Fruit fly (Drosophila melanogaster) whole organism, embryonic: ENCODE measurements around the gene CG3349.

Experiments used
- CG10654 ChIP-seq: fragments of 200-800 bp; sonication (Bioruptor generic); optimal IDR thresholded peaks from 2 replicates; lab custom pipeline; 2016; ENCODE audit warnings: missing biosample characterization, missing genetic modification characterization
- CG10979 ChIP-seq: fragments of 200-800 bp; sonication (Bioruptor generic); optimal IDR thresholded peaks from 2 replicates; lab custom pipeline; 2018; ENCODE audit warnings: missing biosample characterization, mild to moderate bottlenecking, missing genetic modification characterization, moderate library complexity
- CG11456 ChIP-seq: fragments of 200-800 bp; sonication (Bioruptor generic); IDR thresholded peaks from 3 replicates; pipeline ENCODE4 v1.3.6; 2022; ENCODE audit warnings: missing biosample characterization, missing genetic modification characterization
- CG13894 ChIP-seq: fragments of 200-800 bp; sonication (Bioruptor generic); optimal IDR thresholded peaks from 3 replicates; lab custom pipeline; 2018; ENCODE audit warnings: missing biosample characterization, mild to moderate bottlenecking, missing genetic modification characterization, moderate library complexity
- CG14860 ChIP-seq: fragments of 200-800 bp; sonication (Bioruptor generic); IDR thresholded peaks from 3 replicates; pipeline ENCODE4 v1.3.6; 2022; ENCODE audit warnings: missing biosample characterization, missing genetic modification characterization; ENCODE audit not compliant: partially characterized antibody
- CG15479 ChIP-seq: fragments of 200-800 bp; sonication (Bioruptor generic); optimal IDR thresholded peaks from 3 replicates; lab custom pipeline; 2019; ENCODE audit warnings: missing biosample characterization, mild to moderate bottlenecking, missing genetic modification characterization, moderate library complexity
- CG17361 ChIP-seq: fragments of 200-800 bp; sonication (Bioruptor generic); IDR thresholded peaks from 3 replicates; pipeline ENCODE4 v1.3.6; 2022; ENCODE audit warnings: missing biosample characterization, missing genetic modification characterization
- CG1832 ChIP-seq: fragments of 200-800 bp; sonication (Bioruptor generic); optimal IDR thresholded peaks from 2 replicates; lab custom pipeline; 2017; ENCODE audit warnings: missing biosample characterization, mild to moderate bottlenecking, missing genetic modification characterization, inconsistent platforms
- CG2712 ChIP-seq: fragments of 200-800 bp; optimal IDR thresholded peaks from 3 replicates; lab custom pipeline; 2019; ENCODE audit warnings: missing biosample characterization, mild to moderate bottlenecking, missing genetic modification characterization, moderate library complexity
- CG32767 ChIP-seq: fragments of 200-800 bp; sonication (Bioruptor generic); IDR thresholded peaks from 2 replicates; pipeline ENCODE4 v1.3.6; 2022; ENCODE audit warnings: missing biosample characterization, missing genetic modification characterization
- CG33557 ChIP-seq: fragments of 200-800 bp; sonication (Bioruptor generic); optimal IDR thresholded peaks from 2 replicates; lab custom pipeline; 2019; ENCODE audit warnings: missing biosample characterization, mild to moderate bottlenecking, missing genetic modification characterization, moderate library complexity
- CG6854 ChIP-seq: fragments of 200-800 bp; sonication (Bioruptor generic); optimal IDR thresholded peaks from 3 replicates; lab custom pipeline; 2017; ENCODE audit warnings: missing biosample characterization, mild to moderate bottlenecking, missing genetic modification characterization
- D ChIP-seq, 2 experiments: fragments of 200-800 bp in 1 of 2; fragments of >200 bp in 1 of 2; sonication (Bioruptor generic) in 1 of 2; optimal IDR thresholded peaks; 2 replicates in 1 of 2; 3 replicates in 1 of 2; lab custom pipeline; 2017; ENCODE audit warnings: mild to moderate bottlenecking in 1 of 2, missing biosample characterization in 1 of 2, missing genetic modification characterization in 1 of 2, missing genetic modification reagents in 1 of 2
- Drgx ChIP-seq: fragments of 200-800 bp; sonication (Bioruptor generic); IDR thresholded peaks from 2 replicates; pipeline ENCODE4 v1.3.6; 2022; ENCODE audit warnings: missing biosample characterization, missing genetic modification characterization
- ERR ChIP-seq: fragments of 200-800 bp; sonication (Bioruptor generic); optimal IDR thresholded peaks from 2 replicates; lab custom pipeline; 2016; ENCODE audit warnings: missing biosample characterization, missing genetic modification characterization
- Ets97D ChIP-seq: fragments of 200-800 bp; sonication (Bioruptor generic); optimal IDR thresholded peaks from 3 replicates; lab custom pipeline; 2016; ENCODE audit warnings: missing biosample characterization, missing genetic modification characterization
- Fer2 ChIP-seq: fragments of 200-800 bp; sonication (Bioruptor generic); optimal IDR thresholded peaks from 2 replicates; lab custom pipeline; 2018; ENCODE audit warnings: missing biosample characterization, mild to moderate bottlenecking, missing genetic modification characterization, moderate library complexity
- HLH4C ChIP-seq: fragments of 200-800 bp; sonication (Bioruptor generic); IDR thresholded peaks from 3 replicates; pipeline ENCODE4 v1.3.6; 2022; ENCODE audit warnings: missing biosample characterization, missing genetic modification characterization; ENCODE audit not compliant: partially characterized antibody
- Kr ChIP-seq: fragments of 200-800 bp; sonication (Bioruptor generic); optimal IDR thresholded peaks from 2 replicates; lab custom pipeline; 2017; ENCODE audit warnings: missing biosample characterization, mild to moderate bottlenecking, missing genetic modification characterization
- MBD-R2 ChIP-seq: fragments of 200-800 bp; sonication (Bioruptor generic); IDR thresholded peaks from 2 replicates; pipeline ENCODE4 v1.3.6; 2022; ENCODE audit warnings: missing biosample characterization, missing genetic modification characterization
- Mes4 ChIP-seq: fragments of 200-800 bp; sonication (Bioruptor generic); optimal IDR thresholded peaks from 2 replicates; lab custom pipeline; 2016; ENCODE audit warnings: missing biosample characterization, missing genetic modification characterization
- Oli ChIP-seq: fragments of 200-800 bp; sonication (Bioruptor generic); optimal IDR thresholded peaks from 2 replicates; lab custom pipeline; 2018; ENCODE audit warnings: missing biosample characterization, mild to moderate bottlenecking, missing genetic modification characterization, moderate library complexity
- Sry-δ ChIP-seq: fragments of 200-800 bp; sonication (Bioruptor generic); optimal IDR thresholded peaks from 2 replicates; lab custom pipeline; 2016; ENCODE audit warnings: missing biosample characterization, missing genetic modification characterization
- cato ChIP-seq: fragments of 200-800 bp; sonication (Bioruptor generic); optimal IDR thresholded peaks from 2 replicates; lab custom pipeline; 2016; ENCODE audit warnings: missing biosample characterization, missing genetic modification characterization, borderline replicate concordance
- ci ChIP-seq: fragments of 200-800 bp; sonication (Bioruptor generic); IDR thresholded peaks from 3 replicates; pipeline ENCODE4 v1.3.6; 2022; ENCODE audit warnings: missing biosample characterization, missing genetic modification characterization
- crc ChIP-seq: fragments of 200-800 bp; sonication (Bioruptor generic); optimal IDR thresholded peaks from 2 replicates; lab custom pipeline; 2016; ENCODE audit warnings: missing biosample characterization, missing genetic modification characterization
- crp ChIP-seq, 2 experiments: fragments of 200-800 bp; sonication (Bioruptor generic); optimal IDR thresholded peaks; 2 replicates in 1 of 2; 3 replicates in 1 of 2; lab custom pipeline; 2017; ENCODE audit warnings: missing biosample characterization in 2 of 2, missing genetic modification characterization in 2 of 2, mild to moderate bottlenecking in 1 of 2, moderate library complexity in 1 of 2
- danr ChIP-seq: fragments of 200-800 bp; sonication (Bioruptor generic); IDR thresholded peaks from 2 replicates; pipeline ENCODE4 v1.3.6; 2022; ENCODE audit warnings: missing biosample characterization, missing genetic modification characterization
- dm ChIP-seq: fragments of 200-800 bp; sonication (Bioruptor generic); optimal IDR thresholded peaks from 3 replicates; lab custom pipeline; 2016; ENCODE audit warnings: missing biosample characterization, missing genetic modification characterization
- exex ChIP-seq: fragments of 200-800 bp; sonication (Bioruptor generic); optimal IDR thresholded peaks from 4 replicates; lab custom pipeline; 2018; ENCODE audit warnings: missing biosample characterization, mild to moderate bottlenecking, missing genetic modification characterization, moderate library complexity
- fd64A ChIP-seq: fragments of 200-800 bp; sonication (Bioruptor generic); optimal IDR thresholded peaks from 3 replicates; lab custom pipeline; 2018; ENCODE audit warnings: missing biosample characterization, mild to moderate bottlenecking, missing genetic modification characterization
- grn ChIP-seq: fragments of 200-800 bp; sonication (Bioruptor generic); optimal IDR thresholded peaks from 3 replicates; lab custom pipeline; 2017; ENCODE audit warnings: missing biosample characterization, missing genetic modification characterization
- insv ChIP-seq, 2 experiments: fragments of 200-800 bp; sonication (Bioruptor generic); optimal IDR thresholded peaks; 3 replicates each; lab custom pipeline; 2016 to 2018; ENCODE audit warnings: missing biosample characterization in 2 of 2, missing genetic modification characterization in 2 of 2
- kni ChIP-seq: fragments of 200-800 bp; sonication (Bioruptor generic); optimal IDR thresholded peaks from 3 replicates; lab custom pipeline; 2017; ENCODE audit warnings: mild to moderate bottlenecking, missing biosample characterization, missing genetic modification reagents, missing genetic modification characterization
- nmo ChIP-seq: fragments of 200-800 bp; sonication (Bioruptor generic); optimal IDR thresholded peaks from 2 replicates; lab custom pipeline; 2018; ENCODE audit warnings: missing biosample characterization, mild to moderate bottlenecking, missing genetic modification characterization, moderate library complexity
- p53 ChIP-seq: fragments of 200-800 bp; sonication (Bioruptor generic); optimal IDR thresholded peaks from 2 replicates; lab custom pipeline; 2016; ENCODE audit warnings: missing biosample characterization, missing genetic modification characterization
- pan ChIP-seq, 4 experiments: fragments of >200 bp in 3 of 4; fragments of 200-800 bp in 1 of 4; sonication (Bioruptor generic) in 1 of 4; optimal IDR thresholded peaks in 3 of 4; IDR thresholded peaks in 1 of 4; 2 replicates each; pipeline versions ENCODE4 v1.3.6 to Lab custom; 2017 to 2022; ENCODE audit warnings: missing biosample characterization in 2 of 4, missing genetic modification characterization in 2 of 4, mixed read lengths in 1 of 4
- sd ChIP-seq: fragments of 200-800 bp; sonication (Bioruptor generic); optimal IDR thresholded peaks from 3 replicates; lab custom pipeline; 2018; ENCODE audit warnings: missing biosample characterization, mild to moderate bottlenecking, missing genetic modification characterization, moderate library complexity
- sug ChIP-seq: fragments of 200-800 bp; optimal IDR thresholded peaks from 2 replicates; lab custom pipeline; 2019; ENCODE audit warnings: missing biosample characterization, mild to moderate bottlenecking, missing genetic modification characterization, moderate library complexity
- tgo ChIP-seq: fragments of 200-800 bp; sonication (Bioruptor generic); IDR thresholded peaks from 3 replicates; pipeline ENCODE4 v1.3.6; 2022; ENCODE audit warnings: missing biosample characterization, missing genetic modification characterization
- tll ChIP-seq, 2 experiments: fragments of 200-800 bp in 1 of 2; fragments of >200 bp in 1 of 2; sonication (Bioruptor generic) in 1 of 2; optimal IDR thresholded peaks; 2 replicates each; lab custom pipeline; 2017 to 2019; ENCODE audit warnings: missing biosample characterization in 2 of 2, missing genetic modification characterization in 2 of 2, mild to moderate bottlenecking in 1 of 2, moderate library complexity in 1 of 2
- zen ChIP-seq: fragments of 200-800 bp; sonication (Bioruptor generic); optimal IDR thresholded peaks from 3 replicates; lab custom pipeline; 2018; ENCODE audit warnings: missing biosample characterization, mild to moderate bottlenecking, missing genetic modification characterization, moderate library complexity

Gene CG3349

dm6 chr3L:14966199-14966858 lies 13.1 kb upstream of the CG3349 start (continued):
- TF ChIP-seq Sry-δ (GFP tag; lab: Kevin White, UChicago) (no peak), dm (GFP tag; lab: Kevin White, UChicago) (no peak), exex (tag; lab: Kevin White, UChicago) (no peak), CG10979 (tag; lab: Kevin White, UChicago) (no peak), CG10654 (GFP tag; lab: Kevin White, UChicago) (no peak), tll (GFP tag; optimal IDR thresholded peaks at IDR 0.05; lab: Kevin White, UChicago) (peak in 1 of 2 experiments; percentile 4), p53 (peak; percentile 92), CG11456 (GFP tag; lab: Robert Waterston, UW) (no peak), sd (tag; lab: Kevin White, UChicago) (no peak), Ets97D (GFP tag; lab: Kevin White, UChicago) (no peak), grn (peak; percentile 95), tgo (GFP tag; lab: Robert Waterston, UW) (no peak), kni (GFP tag; lab: Kevin White, UChicago) (peak; percentile 79), CG2712 (no peak), danr (GFP tag; lab: Robert Waterston, UW) (no peak), CG17361 (no peak), CG15479 (peak; percentile 93), D (optimal IDR thresholded peaks at IDR 0.05; lab: Kevin White, UChicago) (peak; percentile 60), D (GFP tag; optimal IDR thresholded peaks at IDR 0.05; lab: Kevin White, UChicago) (peak; percentile 19), CG13894 (no peak), zen (tag; lab: Kevin White, UChicago) (peak; percentile 80), CG14860 (no peak), sug (tag; lab: Kevin White, UChicago) (no peak), HLH4C (GFP tag; lab: Robert Waterston, UW) (no peak), ci (no peak), MBD-R2 (GFP tag; lab: Robert Waterston, UW) (no peak), Mes4 (GFP tag; lab: Kevin White, UChicago) (no peak), Drgx (no peak), crp (GFP tag; optimal IDR thresholded peaks at IDR 0.05; lab: Kevin White, UChicago) (no peak), Oli (tag; lab: Kevin White, UChicago) (no peak), crc (GFP tag; lab: Kevin White, UChicago) (no peak), cato (GFP tag; lab: Kevin White, UChicago) (no peak), insv (GFP tag; optimal IDR thresholded peaks at IDR 0.05; lab: Kevin White, UChicago) (peak in 1 of 2 experiments; percentile 26), fd64A (GFP tag; lab: Kevin White, UChicago) (no peak), Kr (GFP tag; lab: Kevin White, UChicago) (peak; percentile 85), ERR (no peak), Fer2 (tag; lab: Kevin White, UChicago) (no peak), CG6854 (GFP tag; lab: Kevin White, UChicago) (no peak), CG1832 (GFP tag; lab: Kevin White, UChicago) (no peak), CG33557 (no peak), pan (optimal IDR thresholded peaks at IDR 0.05; lab: Kevin White, UChicago) (no peak), pan (GFP tag; optimal IDR thresholded peaks at IDR 0.05 in 1 of 2, IDR thresholded peaks at IDR 0.05 in 1 of 2) (no peak), nmo (GFP tag; lab: Kevin White, UChicago) (no peak), CG32767 (GFP tag; lab: Robert Waterston, UW) (no peak)
